Fruit fly (Drosophila melanogaster): ENCODE data around the gene CG14204.

Gene CG14204

dm6 chrX:19622924-19623323 is 39.5 kb downstream of the CG14204 start, which contains the start of the genes Naa20A and MKP-4:
Gene Naa20A, minus strand, starts transcription at chrX:19623074.
Gene MKP-4, plus strand, starts transcription at chrX:19623114.
- TF ChIP-seq Mnt (GFP tag; optimal IDR thresholded peaks at IDR 0.05), result peak; percentile 39
- TF ChIP-seq cnc (optimal IDR thresholded peaks at IDR 0.05), result no peak
- TF ChIP-seq ovo (GFP tag; optimal IDR thresholded peaks at IDR 0.05), result no peak
- no peak for TF ChIP-seq kay (GFP tag; ENCODE audit: borderline replicate concordance)
- no peak for TF ChIP-seq cic (GFP tag; optimal IDR thresholded peaks at IDR 0.05)
- no peak for TF ChIP-seq CG33017 (tag; optimal IDR thresholded peaks at IDR 0.05)
- TF ChIP-seq CG7101 (tag; optimal IDR thresholded peaks at IDR 0.05), result no peak
- no peak for TF ChIP-seq CG11617 (GFP tag; optimal IDR thresholded peaks at IDR 0.05)

DNA sequence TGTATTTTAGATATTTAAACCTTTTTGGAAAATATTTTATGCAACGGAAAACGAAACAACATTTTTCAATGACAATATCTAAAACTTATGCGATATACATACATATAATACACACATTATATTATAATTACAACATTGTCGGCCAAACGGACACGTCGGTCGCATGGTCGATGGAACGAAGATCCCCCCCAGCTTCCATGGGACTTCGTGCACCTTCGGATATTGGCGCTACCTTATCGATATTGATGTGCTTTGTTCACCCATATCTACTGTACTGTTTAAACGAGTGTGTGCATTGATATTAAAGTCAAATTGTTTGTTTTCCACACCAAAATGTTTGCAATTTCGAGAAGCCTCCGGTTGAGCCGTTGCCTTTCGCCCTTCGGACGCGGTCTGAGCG is 42.0 kb downstream of the CG14204 start, which contains the start of gene CG14212:
TSS of gene CG14212 (plus strand) at position 301 of the 400 bp plus-strand sequence.
- TF ChIP-seq CG7101 (tag; optimal IDR thresholded peaks at IDR 0.05), result no peak
- no peak for TF ChIP-seq cic (GFP tag; optimal IDR thresholded peaks at IDR 0.05)
- TF ChIP-seq ovo (GFP tag; optimal IDR thresholded peaks at IDR 0.05), result no peak
- TF ChIP-seq CG1620 (GFP tag; optimal IDR thresholded peaks at IDR 0.05), result no peak
- TF ChIP-seq kay (GFP tag; ENCODE audit: borderline replicate concordance), result no peak
- no peak for TF ChIP-seq pad (GFP tag; optimal IDR thresholded peaks at IDR 0.05)
- no peak for TF ChIP-seq Mnt (GFP tag; optimal IDR thresholded peaks at IDR 0.05)
- no peak for TF ChIP-seq CG7045 (GFP tag; optimal IDR thresholded peaks at IDR 0.05)
- TF ChIP-seq Hr96 (GFP tag; optimal IDR thresholded peaks at IDR 0.05), result no peak
- TF ChIP-seq CG33017 (tag; optimal IDR thresholded peaks at IDR 0.05), result no peak
- no peak for TF ChIP-seq Crg-1 (GFP tag; optimal IDR thresholded peaks at IDR 0.05)
- TF ChIP-seq CG14711 (tag; optimal IDR thresholded peaks at IDR 0.05), result no peak

- TF ChIP-seq CG12768 (GFP tag; optimal IDR thresholded peaks at IDR 0.05) (peak; percentile 17), Mnt (GFP tag; optimal IDR thresholded peaks at IDR 0.05) (peak; percentile 90), CG14711 (tag; optimal IDR thresholded peaks at IDR 0.05) (peak; percentile 25), pad (GFP tag; optimal IDR thresholded peaks at IDR 0.05) (peak; percentile 78), Crg-1 (GFP tag; optimal IDR thresholded peaks at IDR 0.05) (no peak), tj (GFP tag; optimal IDR thresholded peaks at IDR 0.05) (peak; percentile 60), toe (GFP tag; optimal IDR thresholded peaks at IDR 0.05) (no peak), CG1620 (GFP tag; optimal IDR thresholded peaks at IDR 0.05) (no peak), cnc (optimal IDR thresholded peaks at IDR 0.05) (no peak), bab1 (GFP tag; optimal IDR thresholded peaks at IDR 0.05) (peak; percentile 16), cic (GFP tag; optimal IDR thresholded peaks at IDR 0.05) (peak; percentile 64), CG33017 (tag; optimal IDR thresholded peaks at IDR 0.05) (no peak), CG7101 (tag; optimal IDR thresholded peaks at IDR 0.05) (peak; percentile 10), CG11617 (GFP tag; optimal IDR thresholded peaks at IDR 0.05) (peak; percentile 12), CG7045 (GFP tag; optimal IDR thresholded peaks at IDR 0.05) (no peak), Hr96 (GFP tag; optimal IDR thresholded peaks at IDR 0.05) (no peak), CG5204 (GFP tag; optimal IDR thresholded peaks at IDR 0.05) (no peak)
Observed at dm6 chrX:19631365-19631832, 48.0 kb downstream of the CG14204 start.

Data from whole organism, adult.